Worm (Caenorhabditis elegans) whole organism, young adult: ENCODE results near the gene K10H10.9.

Experiments used
- B0336.3 ChIP-seq: fragments of 200-800 bp; sonication (Bioruptor generic); IDR thresholded peaks from 2 replicates; pipeline ENCODE4 v1.3.6; 2022; ENCODE audit warnings: missing genetic modification characterization, missing compliant biosample characterization
- D2030.7 ChIP-seq: fragments of 200-800 bp; sonication (Bioruptor generic); IDR thresholded peaks from 2 replicates; pipeline ENCODE4 v1.3.6; 2022; ENCODE audit warnings: missing genetic modification reagents, missing genetic modification characterization, missing compliant biosample characterization
- F22D6.2 ChIP-seq: sonication (generic microtip); optimal IDR thresholded peaks from 2 replicates; lab custom pipeline; 2016; ENCODE audit warnings: mild to moderate bottlenecking, missing genetic modification characterization, missing compliant biosample characterization
- F23B12.7 ChIP-seq: sonication (generic microtip); optimal IDR thresholded peaks from 2 replicates; lab custom pipeline; 2017; ENCODE audit warnings: missing genetic modification characterization, mild to moderate bottlenecking, missing compliant biosample characterization, antibody characterized with exemption, moderate library complexity; ENCODE audit not compliant: insufficient read depth
- F33H1.4 ChIP-seq: fragments of 200-800 bp; sonication (Bioruptor generic); IDR thresholded peaks from 2 replicates; pipeline ENCODE4 v1.3.6; 2022; ENCODE audit warnings: missing genetic modification reagents, missing genetic modification characterization, missing compliant biosample characterization
- F39B2.1 ChIP-seq: fragments of 200-800 bp; sonication (Bioruptor generic); IDR thresholded peaks from 2 replicates; pipeline ENCODE4 v1.3.6; 2022; ENCODE audit warnings: missing genetic modification reagents, missing genetic modification characterization, missing compliant biosample characterization
- F49E8.2 ChIP-seq: sonication (generic microtip); optimal IDR thresholded peaks from 3 replicates; lab custom pipeline; 2017; ENCODE audit warnings: missing genetic modification characterization, mild to moderate bottlenecking, missing compliant biosample characterization, antibody characterized with exemption, moderate library complexity; ENCODE audit not compliant: insufficient read depth
- ZK185.1 ChIP-seq: sonication (generic microtip); optimal IDR thresholded peaks from 2 replicates; lab custom pipeline; 2016; ENCODE audit warnings: mild to moderate bottlenecking, missing genetic modification characterization, missing compliant biosample characterization; ENCODE audit not compliant: poor library complexity, severe bottlenecking
- attf-5 ChIP-seq: fragments of 200-800 bp; sonication (Bioruptor generic); optimal IDR thresholded peaks from 2 replicates; lab custom pipeline; 2018; ENCODE audit warnings: mild to moderate bottlenecking, missing genetic modification characterization, missing compliant biosample characterization
- bed-1 ChIP-seq: fragments of 200-800 bp; sonication (Bioruptor generic); IDR thresholded peaks from 2 replicates; pipeline ENCODE4 v1.3.6; 2022; ENCODE audit warnings: missing genetic modification reagents, missing genetic modification characterization, missing compliant biosample characterization
- bed-2 ChIP-seq: fragments of 200-800 bp; sonication (Bioruptor generic); IDR thresholded peaks from 2 replicates; pipeline ENCODE4 v1.3.6; 2022; ENCODE audit warnings: missing genetic modification reagents, missing genetic modification characterization, missing compliant biosample characterization
- ceh-100 ChIP-seq: fragments of 200-800 bp; sonication (Bioruptor generic); IDR thresholded peaks from 2 replicates; pipeline ENCODE4 v1.3.6; 2022; ENCODE audit warnings: missing genetic modification reagents, missing genetic modification characterization, missing compliant biosample characterization
- dpl-1 ChIP-seq: fragments of 150-350 bp; optimal IDR thresholded peaks from 2 replicates; lab custom pipeline; 2014; ENCODE audit warnings: missing biosample characterization, missing genetic modification reagents, missing genetic modification characterization
- efl-1 ChIP-seq: fragments of 150-350 bp; optimal IDR thresholded peaks from 2 replicates; lab custom pipeline; 2014; ENCODE audit warnings: missing biosample characterization, missing genetic modification reagents, missing genetic modification characterization
- egrh-3 ChIP-seq: fragments of 200-800 bp; sonication (Bioruptor generic); IDR thresholded peaks from 2 replicates; pipeline ENCODE4 v1.3.6; 2022; ENCODE audit warnings: missing genetic modification reagents, missing genetic modification characterization, missing compliant biosample characterization
- fkh-3 ChIP-seq: sonication (generic microtip); optimal IDR thresholded peaks from 2 replicates; lab custom pipeline; 2016; ENCODE audit warnings: mild to moderate bottlenecking, missing genetic modification characterization, missing compliant biosample characterization
- hmg-1.2 ChIP-seq: fragments of 200-800 bp; sonication (Bioruptor generic); IDR thresholded peaks from 2 replicates; pipeline ENCODE4 v1.3.6; 2022; ENCODE audit warnings: missing genetic modification reagents, missing genetic modification characterization, missing compliant biosample characterization
- lin-35 ChIP-seq, 3 experiments: fragments of 150-350 bp in 2 of 3; sonication (generic microtip) in 1 of 3; optimal IDR thresholded peaks; 2 replicates each; lab custom pipeline; 2014 to 2018; ENCODE audit warnings: missing biosample characterization in 3 of 3, missing genetic modification characterization in 3 of 3, missing genetic modification reagents in 3 of 3
- lin-54 ChIP-seq: fragments of 200-800 bp; sonication (Bioruptor generic); optimal IDR thresholded peaks from 2 replicates; lab custom pipeline; 2018; ENCODE audit warnings: mild to moderate bottlenecking, missing genetic modification characterization, missing compliant biosample characterization
- lsl-1 ChIP-seq: fragments of 200-800 bp; sonication (Bioruptor generic); optimal IDR thresholded peaks from 2 replicates; lab custom pipeline; 2018; ENCODE audit warnings: mild to moderate bottlenecking, missing genetic modification characterization, moderate library complexity, missing compliant biosample characterization
- madf-10 ChIP-seq: sonication (generic microtip); optimal IDR thresholded peaks from 2 replicates; lab custom pipeline; 2016; ENCODE audit warnings: mild to moderate bottlenecking, missing genetic modification characterization, missing compliant biosample characterization
- madf-6 ChIP-seq: fragments of 200-800 bp; sonication (Bioruptor generic); IDR thresholded peaks from 2 replicates; pipeline ENCODE4 v1.3.6; 2022; ENCODE audit warnings: missing genetic modification reagents, missing genetic modification characterization, missing compliant biosample characterization
- madf-8 ChIP-seq: fragments of 200-800 bp; sonication (Bioruptor generic); conservative IDR thresholded peaks from 2 replicates; pipeline ENCODE4 v1.3.6; 2022; ENCODE audit warnings: missing genetic modification reagents, missing genetic modification characterization, missing compliant biosample characterization
- mcd-1 ChIP-seq: fragments of 200-800 bp; sonication (Bioruptor generic); IDR thresholded peaks from 2 replicates; pipeline ENCODE4 v1.3.6; 2022; ENCODE audit warnings: missing genetic modification reagents, missing genetic modification characterization, missing compliant biosample characterization
- mel-28 ChIP-seq: sonication (generic microtip); optimal IDR thresholded peaks from 2 replicates; lab custom pipeline; 2016; ENCODE audit warnings: borderline replicate concordance, mild to moderate bottlenecking, missing genetic modification characterization, missing compliant biosample characterization
- mes-4 ChIP-seq: sonication (generic microtip); optimal IDR thresholded peaks from 2 replicates; lab custom pipeline; 2016; ENCODE audit warnings: missing genotype, missing genetic modification characterization, missing compliant biosample characterization
- nfyb-1 ChIP-seq: fragments of 200-800 bp; sonication (Bioruptor generic); IDR thresholded peaks from 2 replicates; pipeline ENCODE4 v1.3.6; 2022; ENCODE audit warnings: missing genetic modification reagents, missing genetic modification characterization, missing compliant biosample characterization
- nhr-27 ChIP-seq: fragments of 200-800 bp; sonication (Bioruptor generic); optimal IDR thresholded peaks from 2 replicates; lab custom pipeline; 2018; ENCODE audit warnings: mild to moderate bottlenecking, missing genetic modification characterization, moderate library complexity, missing compliant biosample characterization
- pbrm-1 ChIP-seq: fragments of 200-800 bp; sonication (Bioruptor generic); IDR thresholded peaks from 2 replicates; pipeline ENCODE4 v1.3.6; 2022; ENCODE audit warnings: missing genetic modification reagents, missing genetic modification characterization, missing compliant biosample characterization
- rcor-1 ChIP-seq: fragments of 200-800 bp; sonication (Bioruptor generic); IDR thresholded peaks from 2 replicates; pipeline ENCODE4 v1.3.6; 2022; ENCODE audit warnings: missing genetic modification reagents, missing genetic modification characterization, missing compliant biosample characterization
- repo-1 ChIP-seq: sonication (generic microtip); optimal IDR thresholded peaks from 2 replicates; lab custom pipeline; 2017; ENCODE audit warnings: mild to moderate bottlenecking, missing genetic modification characterization, missing compliant biosample characterization
- snpc-1.1 ChIP-seq: sonication (generic microtip); optimal IDR thresholded peaks from 2 replicates; lab custom pipeline; 2017; ENCODE audit warnings: missing genetic modification characterization, mild to moderate bottlenecking, missing compliant biosample characterization, antibody characterized with exemption, moderate library complexity, missing genotype, missing genetic modification reagents; ENCODE audit not compliant: insufficient read depth
- snpc-1.3 ChIP-seq: sonication (generic microtip); optimal IDR thresholded peaks from 2 replicates; lab custom pipeline; 2017; ENCODE audit warnings: missing genetic modification characterization, mild to moderate bottlenecking, missing compliant biosample characterization, antibody characterized with exemption, moderate library complexity, missing genotype, missing genetic modification reagents; ENCODE audit not compliant: insufficient read depth
- snpc-3.4 ChIP-seq: sonication (generic microtip); optimal IDR thresholded peaks from 2 replicates; lab custom pipeline; 2017; ENCODE audit warnings: missing genetic modification characterization, mild to moderate bottlenecking, missing compliant biosample characterization, antibody characterized with exemption, moderate library complexity, missing genotype, missing genetic modification reagents
- snpc-4 ChIP-seq, 5 experiments: fragments of 150-350 bp in 1 of 5; sonication (generic microtip) in 4 of 5; optimal IDR thresholded peaks; 2 replicates each; lab custom pipeline; 2014 to 2018; ENCODE audit warnings: missing genetic modification characterization in 5 of 5, missing biosample characterization in 3 of 5, antibody characterized with exemption in 2 of 5, mild to moderate bottlenecking in 2 of 5, missing compliant biosample characterization in 2 of 5, missing genotype in 2 of 5, moderate library complexity in 2 of 5, missing genetic modification reagents in 1 of 5
- unc-130 ChIP-seq: sonication (generic microtip); optimal IDR thresholded peaks from 2 replicates; lab custom pipeline; 2016; ENCODE audit warnings: missing genetic modification reagents, missing genetic modification characterization, missing compliant biosample characterization
- ztf-18 ChIP-seq: sonication (generic microtip); optimal IDR thresholded peaks from 2 replicates; lab custom pipeline; 2016; ENCODE audit warnings: missing genotype, mild to moderate bottlenecking, missing genetic modification characterization, missing compliant biosample characterization
- ztf-22 ChIP-seq: fragments of 200-800 bp; sonication (Bioruptor generic); optimal IDR thresholded peaks from 2 replicates; lab custom pipeline; 2018; ENCODE audit warnings: mild to moderate bottlenecking, missing genetic modification characterization, moderate library complexity, missing compliant biosample characterization
- ztf-26 ChIP-seq: sonication (generic microtip); optimal IDR thresholded peaks from 2 replicates; lab custom pipeline; 2017; ENCODE audit warnings: missing genetic modification characterization, missing compliant biosample characterization
- ztf-3 ChIP-seq: fragments of 200-800 bp; sonication (Bioruptor generic); optimal IDR thresholded peaks from 2 replicates; lab custom pipeline; 2018; ENCODE audit warnings: mild to moderate bottlenecking, missing genetic modification characterization, missing compliant biosample characterization

K10H10.9 gene

DNA sequence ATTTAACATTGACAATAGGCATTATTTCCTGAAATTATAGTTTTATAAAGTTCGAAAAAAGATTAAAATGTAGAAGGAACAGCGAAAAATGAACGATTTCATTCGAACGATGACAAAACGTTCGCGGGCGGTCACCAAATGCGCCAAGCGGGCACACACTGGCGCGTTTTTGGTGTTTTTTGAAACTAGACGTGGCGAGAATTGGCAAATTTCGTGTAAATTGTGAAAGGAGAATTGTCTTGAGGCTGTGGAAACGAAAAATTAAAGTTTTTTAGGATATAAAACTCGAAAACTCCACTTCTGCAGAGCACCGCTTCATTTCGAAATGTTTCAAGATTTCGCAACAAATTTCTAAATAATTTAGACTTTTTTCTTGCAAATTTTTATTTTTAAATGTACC lies 26.3 kb downstream of the K10H10.9 start, which contains the start of gene usp-14 (continued):
- TF ChIP-seq mes-4 (tag; lab: Kevin White, UChicago) (no peak), ZK185.1 (tag; lab: Kevin White, UChicago) (no peak), F33H1.4 (GFP tag; lab: Robert Waterston, UW) (0 out of 2 replicates have a peak, but pooled peaks have one; percentile 30), attf-5 (GFP tag; lab: Kevin White, UChicago) (peak; percentile 74), ztf-3 (GFP tag; lab: Kevin White, UChicago) (no peak), repo-1 (peak; percentile 33), dpl-1 (GFP tag; lab: Kevin White, UChicago) (peak; percentile 53), B0336.3 (GFP tag; lab: Robert Waterston, UW) (peak; percentile 76; the same call in 1 of the 2 replicates), mcd-1 (peak; percentile 78), lin-35 (GFP tag; optimal IDR thresholded peaks at IDR 0.05; lab: Kevin White, UChicago) (peak in 1 of 3 experiments; percentile 81), nfyb-1 (GFP tag; lab: Robert Waterston, UW) (peak; percentile 66), fkh-3 (tag; lab: Kevin White, UChicago) (no peak), bed-2 (GFP tag; lab: Robert Waterston, UW) (no peak)

DNA sequence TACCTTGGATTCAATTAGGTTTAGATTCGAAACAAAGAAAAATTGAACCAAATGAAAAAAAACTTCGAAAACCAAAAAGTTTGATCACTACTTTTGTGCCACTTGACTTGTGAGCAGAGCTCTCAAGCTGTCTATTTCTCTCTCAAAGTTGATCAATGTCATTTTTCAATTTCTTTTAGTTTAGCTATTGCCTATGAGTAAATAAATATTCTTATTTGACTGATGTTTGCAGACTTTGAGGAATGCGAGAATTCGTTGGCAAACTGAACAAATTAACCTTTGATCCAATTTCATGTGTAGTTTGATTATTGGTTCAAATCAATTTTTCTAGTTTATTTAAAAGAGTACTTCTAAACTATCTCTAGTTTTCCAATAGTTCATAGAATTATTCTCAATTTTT lies 31.1 kb downstream of the K10H10.9 start:
- no peak for TF ChIP-seq lin-35 (GFP tag; optimal IDR thresholded peaks at IDR 0.05; lab: Kevin White, UChicago)
- TF ChIP-seq nfyb-1 (GFP tag; lab: Robert Waterston, UW): no peak
- TF ChIP-seq snpc-1.1 (tag; lab: Kevin White, UChicago): no peak
- TF ChIP-seq ztf-26 (tag; lab: Kevin White, UChicago): no peak

DNA sequence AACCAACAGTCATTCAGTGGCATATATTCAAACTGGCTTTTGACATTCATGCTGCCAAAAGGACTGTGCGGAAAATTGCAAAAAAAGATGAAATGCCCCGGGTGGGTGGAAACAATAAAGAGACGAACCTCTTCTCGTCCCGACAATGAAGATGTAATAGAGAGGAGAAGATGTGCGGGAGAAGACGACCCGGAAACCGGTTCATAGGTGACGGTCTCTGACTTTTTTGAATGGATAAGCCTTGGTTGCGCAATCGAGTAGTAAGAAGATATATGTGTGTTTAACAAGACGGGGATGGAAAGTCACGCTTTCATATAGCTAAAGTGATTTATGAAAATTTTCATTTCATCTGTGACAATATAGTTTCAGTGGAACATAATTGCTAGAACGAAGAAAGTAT lies 34.1 kb downstream of the K10H10.9 start:
- TF ChIP-seq snpc-1.3: no peak
- TF ChIP-seq hmg-1.2: no peak
- no peak for TF ChIP-seq bed-1 (GFP tag; lab: Robert Waterston, UW)
- no peak for TF ChIP-seq madf-10 (tag; lab: Kevin White, UChicago)

DNA sequence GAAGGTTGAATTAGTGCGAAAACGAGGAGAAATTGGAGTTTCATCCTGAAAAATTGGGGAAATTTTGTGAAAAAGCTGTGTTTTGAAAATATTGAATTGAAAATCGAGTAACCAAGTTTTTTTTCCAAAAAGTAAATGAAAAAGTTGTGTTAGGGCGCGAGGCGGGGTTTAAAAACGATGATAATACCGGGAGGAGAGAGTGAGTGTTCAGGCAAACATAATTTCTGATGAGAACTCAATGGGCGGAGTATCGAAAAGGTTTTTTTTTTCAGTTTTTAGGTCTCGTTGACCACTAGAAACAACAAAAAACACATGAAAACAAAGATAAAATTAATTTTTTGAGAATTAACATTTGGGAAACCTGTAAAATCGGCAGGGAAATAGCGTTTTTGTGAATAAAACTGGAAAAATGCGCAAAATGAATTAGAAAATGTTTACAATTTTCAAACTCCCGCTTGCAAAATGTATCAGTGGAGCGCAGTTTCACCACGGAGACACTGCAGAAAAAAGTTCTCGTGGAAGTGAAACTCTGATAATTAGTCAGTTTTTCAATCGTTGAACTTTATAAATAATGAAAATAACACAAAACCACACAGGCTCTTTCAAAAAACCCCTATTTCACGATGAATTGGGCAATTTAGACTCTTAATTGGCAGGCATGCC lies 35.2 kb downstream of the K10H10.9 start, which contains the start of gene C13B4.1:
C13B4.1 (minus strand) TSS at position 51 of the 663 bp plus-strand sequence.
- TF ChIP-seq F23B12.7: peak; percentile 41
- peak; percentile 39 for TF ChIP-seq madf-8 (GFP tag; lab: Robert Waterston, UW)
- no peak for TF ChIP-seq ztf-18 (tag; lab: Kevin White, UChicago)
- no peak for TF ChIP-seq nhr-27
- TF ChIP-seq F33H1.4 (GFP tag; lab: Robert Waterston, UW): peak; percentile 75
- TF ChIP-seq pbrm-1: 0 out of 2 replicates have a peak, but pooled peaks have one; percentile 34
- TF ChIP-seq snpc-3.4: peak; percentile 36
- no peak for TF ChIP-seq egrh-3 (GFP tag; lab: Robert Waterston, UW)
- peak; percentile 68 for TF ChIP-seq dpl-1 (GFP tag; lab: Kevin White, UChicago)
- peak; percentile 37 for TF ChIP-seq F49E8.2
- no peak for TF ChIP-seq F39B2.1
- TF ChIP-seq efl-1 (GFP tag; lab: Kevin White, UChicago): peak; percentile 92
- TF ChIP-seq lsl-1 (GFP tag; lab: Kevin White, UChicago): peak; percentile 75
- TF ChIP-seq mcd-1: peak; percentile 94
- TF ChIP-seq lin-54 (GFP tag; lab: Kevin White, UChicago): peak; percentile 97
- TF ChIP-seq D2030.7 (GFP tag; lab: Robert Waterston, UW): peak; percentile 90
- TF ChIP-seq snpc-4 (GFP tag; optimal IDR thresholded peaks at IDR 0.05; lab: Kevin White, UChicago): no peak
- TF ChIP-seq snpc-4 (tag; optimal IDR thresholded peaks at IDR 0.05; lab: Kevin White, UChicago): peak in 1 of 4 experiments; percentile 16
- no peak for TF ChIP-seq ztf-22 (GFP tag; lab: Kevin White, UChicago)
- peak; percentile 49 for TF ChIP-seq unc-130 (GFP tag; lab: Kevin White, UChicago)
- peak; percentile 80 for TF ChIP-seq madf-6 (GFP tag; lab: Robert Waterston, UW)
- TF ChIP-seq rcor-1: peak; percentile 67
- peak; percentile 98 for TF ChIP-seq ceh-100 (GFP tag; lab: Robert Waterston, UW)
- TF ChIP-seq mel-28: no peak
- no peak for TF ChIP-seq F22D6.2
